Worm (Caenorhabditis elegans): ENCODE data around the gene str-263.

The str-263 gene

DNA sequence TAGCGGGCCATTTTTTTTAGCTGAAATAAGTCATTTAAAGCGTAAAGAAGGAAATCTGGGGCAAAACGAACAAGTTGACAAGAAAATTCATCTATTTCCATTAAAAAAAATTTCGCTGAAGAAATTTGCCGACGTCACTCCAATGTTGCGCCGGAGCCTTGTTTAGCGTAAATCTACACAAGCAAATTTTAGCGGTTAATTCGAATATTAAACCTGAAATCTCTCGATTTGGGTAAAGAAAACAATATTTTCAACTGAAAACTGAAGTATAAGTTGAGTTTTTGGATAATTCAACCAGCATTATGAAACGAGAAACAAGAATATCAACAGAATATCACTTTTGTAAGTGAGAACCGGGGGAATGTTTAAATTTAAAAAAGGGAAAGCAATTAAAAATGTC, 34.6 kb upstream of the str-263 start, which contains the start of gene F28F8.9 (continued):
- TF ChIP-seq efl-1 (optimal IDR thresholded peaks at IDR 0.05) (peak; percentile 44 to 94), efl-1 (GFP tag; optimal IDR thresholded peaks at IDR 0.05 in 1 of 2) (peak; percentile 93 to 99), nhr-237 (tag; optimal IDR thresholded peaks at IDR 0.05) (no peak), ama-1 (optimal IDR thresholded peaks at IDR 0.05) (no peak), unc-130 (tag; optimal IDR thresholded peaks at IDR 0.05) (peak; percentile 46), ets-5 (GFP tag; IDR thresholded peaks at IDR 0.05) (no peak), pax-3 (tag; optimal IDR thresholded peaks at IDR 0.05) (no peak), tlp-1 (tag; optimal IDR thresholded peaks at IDR 0.05) (no peak), blmp-1 (tag; optimal IDR thresholded peaks at IDR 0.05) (peak; percentile 53), pag-3 (tag; optimal IDR thresholded peaks at IDR 0.05; ENCODE audit: borderline replicate concordance, insufficient read depth) (no peak), C04F5.9 (tag; optimal IDR thresholded peaks at IDR 0.05) (no peak), nhr-19 (GFP tag; conservative IDR thresholded peaks at IDR 0.05) (peak; percentile 58), rnt-1 (tag; optimal IDR thresholded peaks at IDR 0.05) (peak; percentile 59), snpc-4 (tag; optimal IDR thresholded peaks at IDR 0.05) (peak; percentile 40), ceh-90 (tag; optimal IDR thresholded peaks at IDR 0.05) (no peak), Y116A8C.19 (tag; optimal IDR thresholded peaks at IDR 0.05; ENCODE audit: borderline replicate concordance) (no peak), fkh-8 (tag; optimal IDR thresholded peaks at IDR 0.05) (no peak), C16A3.4 (tag; optimal IDR thresholded peaks at IDR 0.05) (peak; percentile 44), zag-1 (tag; optimal IDR thresholded peaks at IDR 0.05) (no peak), jun-1 (tag; optimal IDR thresholded peaks at IDR 0.05) (no peak), sup-37 (GFP tag; optimal IDR thresholded peaks at IDR 0.05) (no peak), aly-2 (tag; optimal IDR thresholded peaks at IDR 0.05) (no peak), swsn-7 (tag; optimal IDR thresholded peaks at IDR 0.05) (peak; percentile 46), dsc-1 (tag; optimal IDR thresholded peaks at IDR 0.05) (no peak), elt-2 (tag; optimal IDR thresholded peaks at IDR 0.05) (no peak), xbp-1 (tag; optimal IDR thresholded peaks at IDR 0.05) (peak; percentile 52), mdl-1 (tag; optimal IDR thresholded peaks at IDR 0.05) (peak in 1 of 2 experiments; percentile 15), F16B12.6 (tag; optimal IDR thresholded peaks at IDR 0.05) (peak; percentile 4), sox-4 (tag; optimal IDR thresholded peaks at IDR 0.05) (no peak), pqm-1 (tag; optimal IDR thresholded peaks at IDR 0.05) (no peak)

DNA sequence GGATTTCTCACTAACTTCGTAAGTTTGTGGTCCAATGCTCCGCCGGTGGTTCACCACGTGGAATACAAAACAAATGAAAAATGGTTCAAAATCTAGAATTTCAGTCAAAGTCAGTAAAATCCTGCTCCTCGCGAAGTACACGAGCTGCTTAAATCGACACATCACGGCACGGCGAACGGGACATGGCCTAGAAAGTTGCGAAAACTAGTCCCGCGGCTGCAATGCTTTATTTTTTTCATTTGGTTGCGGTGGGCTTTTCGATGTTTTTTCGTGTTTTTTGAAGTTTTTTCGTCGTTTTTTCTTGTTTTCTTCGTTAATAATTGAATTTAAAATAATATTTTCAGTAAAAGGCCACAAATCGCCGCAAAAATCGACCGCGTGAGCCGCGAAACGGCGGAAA, 27.2 kb upstream of the str-263 start:
- TF ChIP-seq rnt-1 (tag; optimal IDR thresholded peaks at IDR 0.05): peak; percentile 33
- TF ChIP-seq lsy-2 (tag; optimal IDR thresholded peaks at IDR 0.05): peak in 1 of 2 experiments; percentile 5

DNA sequence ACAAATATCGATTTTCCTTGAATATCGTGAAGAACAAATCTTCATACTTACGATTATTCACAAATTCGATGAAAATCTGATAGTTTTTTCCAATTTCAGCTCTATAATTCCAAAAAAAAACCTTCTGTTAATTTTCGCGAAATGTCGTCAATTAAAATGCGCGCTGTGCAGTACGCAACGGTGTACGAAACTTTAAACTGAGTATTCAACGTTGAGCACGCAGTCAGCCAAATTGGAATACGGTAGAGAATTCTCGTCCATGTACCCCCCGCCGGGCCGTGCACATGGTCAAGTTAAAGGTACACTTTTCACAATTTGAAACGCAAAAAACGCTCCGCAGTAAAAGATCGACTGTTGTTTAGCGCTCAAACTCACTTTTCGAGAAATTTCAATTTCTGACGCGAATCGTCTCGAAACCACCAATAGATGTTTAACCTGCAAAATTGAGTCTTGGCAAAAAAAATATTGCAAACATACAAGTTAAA, 22.8 kb upstream of the str-263 start, which contains the start of gene F28F8.7:
TSS of gene F28F8.7 (minus strand) at position 435 of the 485 bp plus-strand sequence.
- TF ChIP-seq zip-4 (GFP tag; optimal IDR thresholded peaks at IDR 0.05): peak; percentile 41
- peak; percentile 16 for TF ChIP-seq fkh-4 (tag; optimal IDR thresholded peaks at IDR 0.05; ENCODE audit: borderline replicate concordance)
- TF ChIP-seq fkh-8 (tag; optimal IDR thresholded peaks at IDR 0.05): peak; percentile 48
- TF ChIP-seq snu-23 (GFP tag; optimal IDR thresholded peaks at IDR 0.05): peak; percentile 78
- TF ChIP-seq dsc-1 (tag; optimal IDR thresholded peaks at IDR 0.05): peak; percentile 64
- peak; percentile 35 for TF ChIP-seq nhr-77 (tag; optimal IDR thresholded peaks at IDR 0.05)
- TF ChIP-seq nhr-19 (GFP tag; conservative IDR thresholded peaks at IDR 0.05): peak; percentile 94
- TF ChIP-seq grh-1 (GFP tag; IDR thresholded peaks at IDR 0.05): peak; percentile 78
- TF ChIP-seq xbp-1 (tag; optimal IDR thresholded peaks at IDR 0.05): peak; percentile 72
- TF ChIP-seq lsy-2 (tag; optimal IDR thresholded peaks at IDR 0.05): peak; percentile 89 to 92
- peak; percentile 4 for TF ChIP-seq ceh-8 (GFP tag; optimal IDR thresholded peaks at IDR 0.05)
- TF ChIP-seq mab-9 (GFP tag; IDR thresholded peaks at IDR 0.05): peak; percentile 75
- peak in 2 of 3 experiments; percentile 52 to 58 for TF ChIP-seq dpl-1 (GFP tag; optimal IDR thresholded peaks at IDR 0.05)
- TF ChIP-seq rnt-1 (tag; optimal IDR thresholded peaks at IDR 0.05): peak; percentile 49
- TF ChIP-seq lir-3 (tag; optimal IDR thresholded peaks at IDR 0.05; ENCODE audit: poor library complexity): peak; percentile 82
- peak; percentile 64 for TF ChIP-seq nhr-20 (tag; optimal IDR thresholded peaks at IDR 0.05)
- TF ChIP-seq irx-1 (tag; optimal IDR thresholded peaks at IDR 0.05): peak; percentile 14
- TF ChIP-seq tbx-2 (tag; optimal IDR thresholded peaks at IDR 0.05): peak; percentile 19
- TF ChIP-seq egl-13 (tag; optimal IDR thresholded peaks at IDR 0.05): peak; percentile 67
- TF ChIP-seq efl-1 (optimal IDR thresholded peaks at IDR 0.05): peak; percentile 44 to 79
- TF ChIP-seq efl-1 (GFP tag; optimal IDR thresholded peaks at IDR 0.05 in 1 of 2): peak; percentile 63 to 94
- peak; percentile 62; the same call in 1 of the 2 replicates for TF ChIP-seq unc-98 (GFP tag; IDR thresholded peaks at IDR 0.05)
- TF ChIP-seq nhr-71 (tag; optimal IDR thresholded peaks at IDR 0.05): peak; percentile 86
- peak; percentile 55 for TF ChIP-seq swsn-7 (tag; optimal IDR thresholded peaks at IDR 0.05)
- TF ChIP-seq lin-14 (GFP tag; optimal IDR thresholded peaks at IDR 0.05): peak; percentile 65
- TF ChIP-seq lin-35 (GFP tag; optimal IDR thresholded peaks at IDR 0.05): peak; percentile 0 to 36
- TF ChIP-seq lin-15B (tag; optimal IDR thresholded peaks at IDR 0.05): peak; percentile 32
